Worm (Caenorhabditis elegans): ENCODE measurements around the gene pax-1.

The pax-1 gene

ce11 chrV:8224634-8225033 is at the start of gene pax-1:
Gene pax-1 (plus strand): TSS chrV:8224934.
- TF ChIP-seq Y95B8A.8 (GFP tag; IDR thresholded peaks at IDR 0.05) (no peak), egl-18 (GFP tag; IDR thresholded peaks at IDR 0.05) (no peak), F49E8.2 (tag; optimal IDR thresholded peaks at IDR 0.05; ENCODE audit: insufficient read depth) (no peak), bed-1 (GFP tag; IDR thresholded peaks at IDR 0.05) (no peak), lsy-27 (tag; optimal IDR thresholded peaks at IDR 0.05; ENCODE audit: borderline replicate concordance, insufficient read depth) (no peak), lin-40 (tag; optimal IDR thresholded peaks at IDR 0.05) (no peak), snpc-1.1 (tag; optimal IDR thresholded peaks at IDR 0.05; ENCODE audit: insufficient read depth) (no peak), zfh-2 (GFP tag; conservative IDR thresholded peaks at IDR 0.05) (no peak), lir-1 (GFP tag; conservative IDR thresholded peaks at IDR 0.05) (no peak), dpff-1 (tag; optimal IDR thresholded peaks at IDR 0.05) (no peak), madf-3 (GFP tag; IDR thresholded peaks at IDR 0.05) (no peak), unc-62 (GFP tag; optimal IDR thresholded peaks at IDR 0.05) (no peak), madf-6 (GFP tag; IDR thresholded peaks at IDR 0.05) (no peak), nfya-1 (tag; optimal IDR thresholded peaks at IDR 0.05; ENCODE audit: borderline replicate concordance, insufficient read depth) (no peak)

DNA sequence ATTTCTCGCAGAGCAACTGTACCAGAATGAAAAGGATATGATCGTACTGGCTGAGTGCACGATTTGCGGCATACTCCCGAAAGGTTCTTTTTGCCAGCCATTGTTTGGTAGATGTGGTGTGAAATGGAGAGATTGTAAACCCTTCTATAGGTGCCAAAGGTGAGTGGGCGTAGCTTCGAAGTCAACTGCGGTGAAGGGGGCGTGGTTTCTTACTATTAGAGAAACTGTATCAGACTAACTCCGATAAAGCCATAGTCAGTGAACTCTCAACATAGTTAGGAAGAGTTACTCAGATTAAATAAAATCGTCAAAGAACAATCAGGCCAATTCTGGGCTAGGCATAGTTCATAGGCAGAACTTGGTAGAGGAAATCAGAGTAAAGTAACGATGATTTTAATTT is 47.4 kb upstream of the pax-1 start, which contains the start of gene F20D6.9:
TSS of gene F20D6.9 (minus strand) at position 101 of the 400 bp plus-strand sequence.
- TF ChIP-seq ZK185.1 (tag; optimal IDR thresholded peaks at IDR 0.05; ENCODE audit: poor library complexity, severe bottlenecking) (no peak), somi-1 (GFP tag; optimal IDR thresholded peaks at IDR 0.05) (no peak), Y95B8A.8 (GFP tag; IDR thresholded peaks at IDR 0.05) (no peak), ceh-40 (GFP tag; IDR thresholded peaks at IDR 0.05) (no peak), K11D2.4 (GFP tag; IDR thresholded peaks at IDR 0.05) (no peak), atf-7 (tag; optimal IDR thresholded peaks at IDR 0.05) (no peak), chd-7 (tag; optimal IDR thresholded peaks at IDR 0.05) (no peak)

- TF ChIP-seq unc-130 (GFP tag; optimal IDR thresholded peaks at IDR 0.05) (no peak), xnd-1 (tag; optimal IDR thresholded peaks at IDR 0.05) (peak; percentile 1), dpff-1 (tag; optimal IDR thresholded peaks at IDR 0.05) (no peak), C06A6.2 (GFP tag; conservative IDR thresholded peaks at IDR 0.05) (no peak), unc-62 (GFP tag; optimal IDR thresholded peaks at IDR 0.05) (no peak), lsl-1 (GFP tag; optimal IDR thresholded peaks at IDR 0.05) (peak; percentile 83), atf-7 (tag; optimal IDR thresholded peaks at IDR 0.05) (no peak), F33H1.4 (GFP tag; IDR thresholded peaks at IDR 0.05) (peak; percentile 79), hsf-1 (GFP tag; IDR thresholded peaks at IDR 0.05) (0 out of 2 replicates have a peak, but pooled peaks have one; percentile 25), madf-8 (GFP tag; conservative IDR thresholded peaks at IDR 0.05) (peak; percentile 43; the same call in 1 of the 2 replicates)
Observed at ce11 chrV:8178279-8178678, 46.5 kb upstream of the pax-1 start.

DNA sequence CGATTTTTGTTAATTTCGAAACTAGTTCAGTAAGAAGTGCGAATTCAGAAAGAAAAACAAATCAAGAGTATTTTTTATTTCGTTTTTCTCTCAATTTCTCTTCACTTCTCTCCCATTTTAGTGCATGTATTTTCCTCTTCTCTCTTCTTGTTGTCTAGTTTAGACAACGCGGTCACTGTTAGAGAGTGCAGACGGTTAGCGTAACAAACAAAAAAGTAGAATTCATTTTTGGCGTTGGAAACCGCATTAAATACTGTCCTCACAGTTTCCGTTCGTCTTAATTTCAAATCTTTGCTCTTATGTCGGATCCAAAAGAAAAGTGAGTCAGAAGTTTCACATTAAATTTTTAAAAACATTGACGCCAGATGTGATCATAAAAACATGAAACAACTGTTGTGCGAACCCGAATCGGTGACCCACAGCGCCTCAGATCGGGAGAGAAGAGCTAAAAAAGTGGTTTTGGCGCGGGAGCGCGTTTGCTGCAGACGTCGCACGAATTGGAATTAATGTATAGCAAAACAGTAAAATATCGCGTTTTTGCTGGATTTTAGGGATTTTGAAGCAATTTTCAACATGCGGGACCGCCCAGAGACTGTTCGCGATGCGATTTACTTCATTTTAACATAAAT is 45.7 kb upstream of the pax-1 start, which contains the start of gene srp-7:
TSS of gene srp-7 (plus strand) at position 213 of the 629 bp plus-strand sequence.
- no peak for TF ChIP-seq nhr-120 (GFP tag; IDR thresholded peaks at IDR 0.05)
- no peak for TF ChIP-seq T26A5.8 (tag; optimal IDR thresholded peaks at IDR 0.05)
- no peak for TF ChIP-seq bed-1 (GFP tag; IDR thresholded peaks at IDR 0.05)
- peak; percentile 33; the same call in 1 of the 2 replicates for TF ChIP-seq egrh-3 (GFP tag; IDR thresholded peaks at IDR 0.05)
- TF ChIP-seq mcd-1 (GFP tag; IDR thresholded peaks at IDR 0.05) = peak; percentile 84
- no peak for TF ChIP-seq tbp1 (GFP tag; optimal IDR thresholded peaks at IDR 0.05)
- no peak for TF ChIP-seq chd-7 (tag; optimal IDR thresholded peaks at IDR 0.05)
- TF ChIP-seq lin-54 (GFP tag; optimal IDR thresholded peaks at IDR 0.05) = no peak
- no peak for TF ChIP-seq hmg-20 (GFP tag; IDR thresholded peaks at IDR 0.05)
- no peak for TF ChIP-seq zfh-2 (GFP tag; conservative IDR thresholded peaks at IDR 0.05)
- peak; percentile 55; the same call in 1 of the 2 replicates for TF ChIP-seq lin-26 (GFP tag; IDR thresholded peaks at IDR 0.05)
- no peak for TF ChIP-seq unc-130 (GFP tag; optimal IDR thresholded peaks at IDR 0.05)
- peak; percentile 60 for TF ChIP-seq attf-3 (GFP tag; conservative IDR thresholded peaks at IDR 0.05)
- TF ChIP-seq cebp-1 (GFP tag; IDR thresholded peaks at IDR 0.05) = peak; percentile 75
- no peak for TF ChIP-seq cebp-1 (tag; optimal IDR thresholded peaks at IDR 0.05)
- no peak for TF ChIP-seq ztf-3 (GFP tag; optimal IDR thresholded peaks at IDR 0.05)
- TF ChIP-seq ztf-25 (GFP tag; IDR thresholded peaks at IDR 0.05) = 0 out of 2 replicates have a peak, but pooled peaks have one; percentile 44
- no peak for TF ChIP-seq ets-4 (GFP tag; optimal IDR thresholded peaks at IDR 0.05)
- no peak for TF ChIP-seq unc-62 (GFP tag; optimal IDR thresholded peaks at IDR 0.05)
- TF ChIP-seq F37B4.10 (GFP tag; IDR thresholded peaks at IDR 0.05) = no peak
